Worm (Caenorhabditis elegans): ENCODE results near the gene F11A5.13.

F11A5.13 gene

DNA sequence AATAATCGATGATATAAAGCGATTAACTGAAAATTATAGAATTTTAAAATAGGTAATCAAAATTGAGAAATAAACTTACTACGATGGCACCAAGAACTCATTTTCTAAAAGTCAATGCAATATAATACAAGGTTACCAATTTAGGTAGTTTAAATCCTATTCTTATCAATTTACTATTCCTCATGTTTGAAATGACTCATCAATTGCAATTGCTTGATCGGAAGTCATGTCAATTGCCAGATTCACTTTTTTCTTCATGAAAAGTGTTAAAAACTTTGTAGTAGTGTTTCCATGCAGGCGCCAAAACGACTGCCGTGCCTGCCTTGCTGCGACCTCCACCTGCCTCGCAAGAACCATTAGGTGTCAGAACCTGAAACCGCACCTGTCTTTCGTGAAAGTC lies at the start of gene F11A5.13:
TSS of gene F11A5.13 (minus strand) at position 101 of the 400 bp plus-strand sequence.
- TF ChIP-seq W03F9.2 (tag; optimal IDR thresholded peaks at IDR 0.05), result no peak
- no peak for TF ChIP-seq dao-5 (tag; optimal IDR thresholded peaks at IDR 0.05)
- TF ChIP-seq him-1 (tag; optimal IDR thresholded peaks at IDR 0.05), result no peak

DNA sequence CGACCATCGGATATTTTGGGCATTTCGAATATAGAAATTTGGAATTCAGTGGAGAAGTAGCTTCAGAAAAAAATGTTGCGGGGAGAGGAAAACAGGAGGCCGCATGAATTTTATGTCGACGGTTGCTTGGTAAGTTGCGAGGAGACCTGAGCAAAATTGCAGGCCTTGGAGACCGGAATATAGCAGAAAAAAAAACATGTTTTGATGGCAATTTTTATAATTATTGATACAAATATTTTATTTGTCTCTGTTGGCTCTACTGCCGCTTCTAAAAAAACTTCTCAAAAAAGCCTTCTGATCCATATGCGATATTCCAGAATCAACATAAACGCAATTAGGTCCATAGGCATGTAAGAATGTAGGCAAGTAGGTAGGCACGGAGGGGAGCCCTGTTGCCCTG lies 48.9 kb upstream of the F11A5.13 start, which contains the start of gene pacl-1:
TSS of gene pacl-1 (minus strand) at position 101 of the 400 bp plus-strand sequence.
- no peak for TF ChIP-seq W03F9.2 (tag; optimal IDR thresholded peaks at IDR 0.05)
- TF ChIP-seq him-1 (tag; optimal IDR thresholded peaks at IDR 0.05), result no peak
- no peak for TF ChIP-seq dao-5 (tag; optimal IDR thresholded peaks at IDR 0.05)

DNA sequence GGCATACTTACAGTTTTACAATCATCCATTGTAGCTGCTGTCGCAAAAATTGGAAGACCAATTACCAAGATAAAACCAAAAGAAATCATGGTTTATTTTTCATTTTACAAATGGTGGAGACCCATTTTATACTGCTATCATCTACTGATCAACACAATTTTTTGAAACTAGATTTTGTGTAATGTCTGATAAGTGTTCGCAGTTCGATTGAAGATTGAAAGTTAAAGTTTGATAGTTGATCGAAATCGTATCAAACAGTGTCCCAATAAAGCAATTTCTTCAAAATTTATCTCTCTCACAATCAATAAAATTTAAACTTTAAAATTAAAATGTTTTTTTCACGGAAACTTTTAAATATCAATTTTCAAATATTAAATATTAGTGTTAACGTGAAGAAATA lies 44.6 kb upstream of the F11A5.13 start, which contains the start of gene T13F3.6:
TSS of gene T13F3.6 (minus strand) at position 101 of the 400 bp plus-strand sequence.
- TF ChIP-seq him-1 (tag; optimal IDR thresholded peaks at IDR 0.05), result no peak
- TF ChIP-seq W03F9.2 (tag; optimal IDR thresholded peaks at IDR 0.05), result no peak
- no peak for TF ChIP-seq dao-5 (tag; optimal IDR thresholded peaks at IDR 0.05)

DNA sequence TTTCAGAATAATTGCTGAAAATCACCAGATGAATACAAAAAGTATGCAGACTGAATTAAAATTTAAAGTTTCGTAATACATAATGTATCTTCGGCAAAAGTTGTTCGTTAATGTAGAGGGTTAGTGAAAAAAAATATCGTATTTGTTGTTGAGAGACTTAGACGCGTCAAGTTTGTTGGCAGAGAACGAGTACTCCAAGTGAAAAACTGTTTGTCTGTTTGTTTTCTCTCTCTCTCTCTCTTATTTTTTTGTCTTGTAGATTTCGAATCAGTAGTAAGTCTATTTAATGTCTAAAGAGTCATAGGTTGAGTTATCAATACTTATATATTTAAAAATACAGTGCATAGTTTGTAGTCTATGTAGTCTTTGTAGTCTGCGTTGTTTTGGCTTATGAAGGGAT lies 43.1 kb upstream of the F11A5.13 start, which contains the start of the genes fbxa-2 and T13F3.8:
TSS of gene fbxa-2 (minus strand) at position 101 of the 400 bp plus-strand sequence.
TSS of gene T13F3.8 (plus strand) at position 245 of the 400 bp plus-strand sequence.
- TF ChIP-seq him-1 (tag; optimal IDR thresholded peaks at IDR 0.05), result no peak
- no peak for TF ChIP-seq W03F9.2 (tag; optimal IDR thresholded peaks at IDR 0.05)
- no peak for TF ChIP-seq dao-5 (tag; optimal IDR thresholded peaks at IDR 0.05)

DNA sequence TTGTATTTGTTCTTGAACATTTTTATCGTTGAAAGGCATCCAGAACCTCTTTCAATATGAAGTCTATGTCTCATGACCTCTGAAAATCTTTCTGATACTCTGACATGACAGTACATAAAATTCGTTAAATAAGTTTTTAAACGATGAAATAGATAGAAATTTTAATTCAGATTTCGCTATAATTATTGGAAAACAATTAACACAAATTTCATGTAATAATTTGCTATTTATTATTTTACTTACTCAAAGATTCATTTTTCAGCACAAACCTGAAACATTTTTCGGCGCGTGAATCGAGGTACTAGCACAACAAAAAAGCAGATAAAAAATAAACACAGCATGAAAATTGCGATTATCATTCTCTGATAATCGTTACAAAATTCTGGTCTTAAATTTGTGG lies 40.0 kb upstream of the F11A5.13 start, which contains the start of gene T13F3.4:
TSS of gene T13F3.4 (minus strand) at position 101 of the 400 bp plus-strand sequence.
- TF ChIP-seq dao-5 (tag; optimal IDR thresholded peaks at IDR 0.05) (no peak), W03F9.2 (tag; optimal IDR thresholded peaks at IDR 0.05) (no peak), him-1 (tag; optimal IDR thresholded peaks at IDR 0.05) (no peak)

DNA sequence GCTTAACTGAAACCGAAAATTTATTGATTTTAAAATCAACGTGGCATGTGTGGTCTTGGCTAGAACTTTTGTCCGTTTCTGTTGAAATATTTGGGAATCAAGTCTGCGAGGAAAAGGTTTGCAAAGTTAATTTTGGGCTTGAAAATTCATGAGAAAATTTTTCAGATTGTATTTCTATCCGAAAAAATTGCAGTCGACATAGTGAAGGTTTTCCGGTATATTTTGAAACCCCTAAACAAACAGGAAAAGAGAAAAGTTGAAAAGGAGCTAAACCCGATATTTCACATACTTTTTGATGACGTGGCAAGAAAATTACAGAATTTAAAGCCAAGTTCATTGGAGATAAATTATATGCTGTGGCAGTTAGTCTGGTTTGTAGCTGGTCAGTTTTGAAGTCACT lies 33.2 kb upstream of the F11A5.13 start, which contains the start of gene nhr-127:
TSS of gene nhr-127 (plus strand) at position 301 of the 400 bp plus-strand sequence.
- TF ChIP-seq him-1 (tag; optimal IDR thresholded peaks at IDR 0.05), result no peak
- no peak for TF ChIP-seq dao-5 (tag; optimal IDR thresholded peaks at IDR 0.05)
- TF ChIP-seq W03F9.2 (tag; optimal IDR thresholded peaks at IDR 0.05), result no peak

DNA sequence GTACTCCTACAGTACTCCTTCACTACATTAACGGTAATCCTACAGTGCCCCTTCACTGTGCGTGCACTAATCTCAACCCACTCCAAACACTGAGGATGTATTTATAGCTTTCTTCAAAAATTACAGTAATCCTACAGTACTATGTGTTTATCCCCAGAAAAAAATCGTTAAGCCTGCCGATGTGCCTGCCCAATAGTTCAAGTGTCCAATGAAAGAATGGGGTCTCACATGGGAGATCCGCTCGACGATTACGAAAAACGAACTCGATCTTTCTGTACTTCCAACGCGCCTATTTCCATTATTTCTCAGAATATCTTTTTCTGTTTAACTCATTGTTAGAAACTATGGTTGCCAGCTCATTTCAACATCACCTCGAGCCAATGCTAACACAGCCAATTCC lies 31.7 kb upstream of the F11A5.13 start, which contains the start of gene nhr-218:
TSS of gene nhr-218 (plus strand) at position 301 of the 400 bp plus-strand sequence.
- no peak for TF ChIP-seq him-1 (tag; optimal IDR thresholded peaks at IDR 0.05)
- TF ChIP-seq dao-5 (tag; optimal IDR thresholded peaks at IDR 0.05), result no peak
- TF ChIP-seq W03F9.2 (tag; optimal IDR thresholded peaks at IDR 0.05), result no peak

DNA sequence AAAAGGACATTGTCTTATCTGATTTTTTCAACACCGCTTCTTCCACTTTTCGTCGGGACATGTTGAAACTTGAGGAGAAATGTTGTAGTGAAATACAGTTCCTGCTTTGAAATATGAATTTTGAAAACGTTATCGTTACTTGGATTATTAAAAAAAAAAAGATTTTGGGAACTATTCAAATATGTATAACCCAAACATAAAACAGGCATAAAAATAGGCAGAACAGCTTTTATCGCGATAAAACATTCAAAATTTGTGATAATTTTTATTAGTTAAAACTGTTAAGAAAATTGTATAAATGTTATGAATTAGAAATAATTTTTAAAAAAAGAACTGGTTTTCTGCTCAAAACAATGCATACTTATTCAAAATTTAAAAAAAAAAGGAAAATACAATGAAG lies 29.9 kb upstream of the F11A5.13 start, which contains the start of gene bgnt-1.3:
TSS of gene bgnt-1.3 (minus strand) at position 101 of the 400 bp plus-strand sequence.
- no peak for TF ChIP-seq dao-5 (tag; optimal IDR thresholded peaks at IDR 0.05)
- TF ChIP-seq him-1 (tag; optimal IDR thresholded peaks at IDR 0.05), result no peak
- no peak for TF ChIP-seq W03F9.2 (tag; optimal IDR thresholded peaks at IDR 0.05)

DNA sequence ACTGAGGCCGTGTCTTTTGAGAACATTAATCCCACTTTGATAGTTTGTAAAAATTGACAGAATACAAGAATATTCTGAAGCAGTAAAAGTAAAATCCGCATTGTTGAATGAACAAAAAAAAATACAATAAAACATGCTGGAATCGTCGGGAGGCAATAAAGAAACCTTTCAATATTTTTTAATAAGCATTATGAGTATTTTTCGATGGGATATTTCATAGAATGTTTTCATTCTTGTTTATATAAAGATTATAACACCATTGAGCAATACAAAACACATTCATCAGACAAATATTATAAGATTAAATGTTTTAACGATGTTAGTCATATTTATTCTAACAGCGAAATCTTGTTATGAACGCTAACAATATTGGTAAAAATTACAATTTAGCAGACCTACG lies 27.2 kb upstream of the F11A5.13 start, which contains the start of gene gcy-20:
TSS of gene gcy-20 (minus strand) at position 101 of the 400 bp plus-strand sequence.
- TF ChIP-seq dao-5 (tag; optimal IDR thresholded peaks at IDR 0.05) (no peak), W03F9.2 (tag; optimal IDR thresholded peaks at IDR 0.05) (no peak), him-1 (tag; optimal IDR thresholded peaks at IDR 0.05) (no peak)

DNA sequence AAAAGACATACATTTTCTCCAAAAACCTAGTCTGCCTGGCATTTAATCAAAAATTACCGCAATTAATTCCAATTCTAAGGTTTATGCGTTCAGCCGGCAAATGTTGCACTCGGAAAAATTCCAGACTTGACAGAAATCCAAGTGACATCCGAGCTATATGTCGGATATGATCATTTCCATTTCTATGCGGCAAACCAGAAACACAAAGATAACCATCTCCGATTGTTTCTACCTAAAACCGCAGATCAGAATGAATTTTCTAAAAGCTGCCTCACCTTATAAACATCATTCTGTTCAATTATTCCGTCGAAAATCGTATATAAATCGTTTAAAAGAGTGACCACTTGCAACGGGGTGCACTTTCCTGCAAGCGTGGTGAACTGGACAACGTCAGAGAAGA lies 22.6 kb upstream of the F11A5.13 start:
- TF ChIP-seq W03F9.2 (tag; optimal IDR thresholded peaks at IDR 0.05), result no peak
- no peak for TF ChIP-seq him-1 (tag; optimal IDR thresholded peaks at IDR 0.05)
- TF ChIP-seq dao-5 (tag; optimal IDR thresholded peaks at IDR 0.05), result no peak

DNA sequence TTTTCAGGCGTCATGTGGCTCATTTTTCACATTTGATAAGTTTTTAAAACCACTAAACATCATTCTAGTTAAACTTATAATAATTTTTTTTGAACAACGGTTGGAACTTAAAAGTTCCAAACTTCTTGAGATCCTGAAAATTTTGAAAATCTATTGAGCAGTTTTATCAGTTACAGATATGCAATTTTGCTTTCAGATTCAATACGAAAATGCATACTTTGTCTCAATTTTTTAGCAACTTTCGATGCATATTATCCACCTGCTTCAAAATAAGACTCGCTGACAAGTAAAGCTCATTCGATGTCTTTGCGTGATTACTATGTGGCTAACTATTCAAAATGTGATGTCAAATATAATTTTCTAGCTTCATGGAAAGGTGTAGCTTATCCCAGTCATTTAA lies 20.1 kb upstream of the F11A5.13 start, which contains the start of gene srh-95:
TSS of gene srh-95 (plus strand) at position 301 of the 400 bp plus-strand sequence.
- TF ChIP-seq him-1 (tag; optimal IDR thresholded peaks at IDR 0.05), result no peak
- no peak for TF ChIP-seq dao-5 (tag; optimal IDR thresholded peaks at IDR 0.05)
- no peak for TF ChIP-seq W03F9.2 (tag; optimal IDR thresholded peaks at IDR 0.05)

DNA sequence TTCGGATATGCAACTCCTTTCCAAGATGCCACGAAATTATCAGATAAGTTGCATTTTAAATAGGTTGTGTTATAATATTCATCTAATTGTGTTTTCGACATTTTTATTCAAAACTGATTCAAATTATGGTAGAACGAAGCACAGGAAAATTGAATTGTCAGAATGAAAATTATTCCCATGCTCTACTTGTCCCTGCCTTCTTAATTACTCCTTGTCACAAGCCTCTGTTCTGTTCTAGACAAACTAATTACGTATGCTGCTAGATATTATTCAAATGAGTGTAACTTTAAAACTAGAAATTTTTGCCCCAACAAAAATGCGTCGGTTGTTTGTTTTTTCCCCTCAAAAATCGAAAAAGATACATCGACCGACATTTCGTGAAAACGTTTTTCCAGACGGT lies 17.6 kb upstream of the F11A5.13 start, which contains the start of gene srh-104:
TSS of gene srh-104 (minus strand) at position 101 of the 400 bp plus-strand sequence.
- TF ChIP-seq dao-5 (tag; optimal IDR thresholded peaks at IDR 0.05), result no peak
- TF ChIP-seq him-1 (tag; optimal IDR thresholded peaks at IDR 0.05), result no peak
- TF ChIP-seq W03F9.2 (tag; optimal IDR thresholded peaks at IDR 0.05), result no peak

DNA sequence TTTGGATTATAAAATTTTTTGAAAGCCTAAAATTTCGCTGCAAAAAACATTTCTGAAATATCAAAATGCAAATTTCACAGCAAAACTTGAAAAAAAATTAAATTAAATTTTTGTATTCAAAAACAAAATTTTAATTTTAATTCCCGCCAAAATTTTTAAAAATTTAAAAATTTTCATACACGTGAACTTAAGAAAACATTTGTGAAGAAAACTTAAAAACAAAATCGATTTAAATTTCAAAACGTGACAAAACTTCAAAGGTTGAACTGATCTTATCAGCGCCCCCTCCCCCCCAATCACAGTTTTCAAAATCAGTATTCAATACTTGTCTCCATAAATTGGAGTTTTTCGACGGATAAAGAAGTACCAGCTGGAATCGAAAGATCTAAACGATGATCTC lies 10.7 kb upstream of the F11A5.13 start, which contains the start of gene F21H7.5:
TSS of gene F21H7.5 (plus strand) at position 301 of the 400 bp plus-strand sequence.
- TF ChIP-seq dao-5 (tag; optimal IDR thresholded peaks at IDR 0.05) (no peak), him-1 (tag; optimal IDR thresholded peaks at IDR 0.05) (no peak), W03F9.2 (tag; optimal IDR thresholded peaks at IDR 0.05) (no peak)

DNA sequence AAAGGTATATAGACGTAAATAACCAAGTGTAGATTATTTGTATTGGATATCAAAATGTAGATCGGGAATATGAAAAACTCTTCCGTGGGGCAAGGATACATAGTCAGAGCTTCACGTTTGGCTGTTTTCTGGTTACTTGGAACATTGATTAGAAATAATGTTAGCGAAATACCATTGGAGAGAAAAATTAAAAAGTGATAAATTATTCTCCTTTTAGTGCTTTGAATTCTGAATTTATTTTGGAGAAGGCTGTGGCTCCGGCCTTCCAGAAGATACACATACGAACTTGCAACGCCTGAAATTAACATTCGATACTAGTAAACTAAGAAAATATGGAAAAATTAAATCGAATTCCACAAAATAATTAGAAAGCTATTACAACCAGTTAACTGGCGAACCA lies 9.2 kb upstream of the F11A5.13 start, which contains the start of gene srh-98:
TSS of gene srh-98 (minus strand) at position 101 of the 400 bp plus-strand sequence.
- TF ChIP-seq him-1 (tag; optimal IDR thresholded peaks at IDR 0.05), result no peak
- no peak for TF ChIP-seq W03F9.2 (tag; optimal IDR thresholded peaks at IDR 0.05)

Measured in whole organism, L4/young adult.